Fruit fly (Drosophila melanogaster) whole organism, embryonic: Measurements from ENCODE around the gene CG15425.

Experiments used
- CG10366 ChIP-seq: fragments of 200-800 bp; sonication (Bioruptor generic); IDR thresholded peaks from 2 replicates; pipeline ENCODE4 v1.3.6; 2022; ENCODE audit warnings: missing biosample characterization, missing genetic modification characterization
- CG12659 ChIP-seq: fragments of 200-800 bp; sonication (Bioruptor generic); optimal IDR thresholded peaks from 3 replicates; lab custom pipeline; 2017; ENCODE audit warnings: mild to moderate bottlenecking, missing biosample characterization, missing genetic modification reagents, missing genetic modification characterization
- CG15479 ChIP-seq: fragments of 200-800 bp; sonication (Bioruptor generic); optimal IDR thresholded peaks from 3 replicates; lab custom pipeline; 2019; ENCODE audit warnings: missing biosample characterization, mild to moderate bottlenecking, missing genetic modification characterization, moderate library complexity
- CG16863 ChIP-seq: fragments of 200-800 bp; sonication (Bioruptor generic); optimal IDR thresholded peaks from 3 replicates; lab custom pipeline; 2016; ENCODE audit warnings: missing biosample characterization, missing genetic modification characterization
- CG32532 ChIP-seq: fragments of 200-800 bp; sonication (Bioruptor generic); IDR thresholded peaks from 2 replicates; pipeline ENCODE4 v1.3.6; 2022; ENCODE audit warnings: missing biosample characterization, missing genetic modification characterization
- CG5245 ChIP-seq: fragments of 200-800 bp; sonication (Bioruptor generic); optimal IDR thresholded peaks from 3 replicates; lab custom pipeline; 2016; ENCODE audit warnings: missing biosample characterization, missing genetic modification characterization
- CG6683 ChIP-seq: fragments of 200-800 bp; sonication (Bioruptor generic); optimal IDR thresholded peaks from 2 replicates; lab custom pipeline; 2017; ENCODE audit warnings: missing biosample characterization, mild to moderate bottlenecking, missing genetic modification characterization, missing genetic modification reagents
- CrebB ChIP-seq: fragments of 200-800 bp; sonication (Bioruptor generic); optimal IDR thresholded peaks from 3 replicates; lab custom pipeline; 2018; ENCODE audit warnings: missing biosample characterization, mild to moderate bottlenecking, missing genetic modification characterization
- D19B ChIP-seq: fragments of 200-800 bp; sonication (Bioruptor generic); optimal IDR thresholded peaks from 2 replicates; lab custom pipeline; 2017; ENCODE audit warnings: missing biosample characterization, mild to moderate bottlenecking, missing genetic modification characterization
- Ets65A ChIP-seq: fragments of 200-800 bp; sonication (Bioruptor generic); peaks from one replicate; lab custom pipeline; 2016; ENCODE audit warnings: missing biosample characterization, missing genetic modification characterization
- Mad ChIP-seq: fragments of 200-800 bp; sonication (Bioruptor generic); optimal IDR thresholded peaks from 2 replicates; lab custom pipeline; 2016; ENCODE audit warnings: missing biosample characterization, missing genetic modification characterization
- Med ChIP-seq: fragments of 200-800 bp; sonication (Bioruptor generic); peaks from one replicate; lab custom pipeline; 2016; ENCODE audit warnings: missing biosample characterization, missing genetic modification characterization, mild to moderate bottlenecking, inconsistent platforms, moderate library complexity
- abd-A ChIP-seq: fragments of 200-800 bp; sonication (Bioruptor generic); optimal IDR thresholded peaks from 3 replicates; lab custom pipeline; 2019; ENCODE audit warnings: missing biosample characterization, mild to moderate bottlenecking, missing genetic modification characterization, moderate library complexity
- bsh ChIP-seq, 2 experiments: fragments of 200-800 bp; sonication (Bioruptor generic); optimal IDR thresholded peaks; 2 replicates each; lab custom pipeline; 2017 to 2018; ENCODE audit warnings: mild to moderate bottlenecking in 2 of 2, missing biosample characterization in 2 of 2, missing genetic modification characterization in 2 of 2, moderate library complexity in 1 of 2
- crp ChIP-seq, 2 experiments: fragments of 200-800 bp; sonication (Bioruptor generic); optimal IDR thresholded peaks; 2 replicates in 1 of 2; 3 replicates in 1 of 2; lab custom pipeline; 2017; ENCODE audit warnings: missing biosample characterization in 2 of 2, missing genetic modification characterization in 2 of 2, mild to moderate bottlenecking in 1 of 2, moderate library complexity in 1 of 2
- dmrt11E ChIP-seq: fragments of 200-800 bp; sonication (Bioruptor generic); optimal IDR thresholded peaks from 3 replicates; lab custom pipeline; 2018; ENCODE audit warnings: missing biosample characterization, mild to moderate bottlenecking, missing genetic modification characterization, moderate library complexity
- oc ChIP-seq: fragments of 200-800 bp; sonication (Bioruptor generic); optimal IDR thresholded peaks from 2 replicates; lab custom pipeline; 2018; ENCODE audit warnings: missing biosample characterization, mild to moderate bottlenecking, missing genetic modification characterization, moderate library complexity
- rib ChIP-seq: fragments of 200-800 bp; sonication (Bioruptor generic); IDR thresholded peaks from 2 replicates; pipeline ENCODE4 v1.3.6; 2022; ENCODE audit warnings: missing biosample characterization, missing genetic modification characterization
- twi ChIP-seq: fragments of 200-800 bp; optimal IDR thresholded peaks from 2 replicates; lab custom pipeline; 2019; ENCODE audit warnings: missing biosample characterization, mild to moderate bottlenecking, missing genetic modification characterization, moderate library complexity
- z ChIP-seq: fragments of 200-800 bp; sonication (Bioruptor generic); IDR thresholded peaks from 3 replicates; pipeline ENCODE4 v1.3.6; 2022; ENCODE audit warnings: missing biosample characterization, missing genetic modification characterization

CG15425 gene

dm6 chr2L:4292560-4292959 is 35.2 kb downstream of the CG15425 start (continued):
- peak; percentile 15 for TF ChIP-seq CG5245 (GFP tag; lab: Kevin White, UChicago)
- TF ChIP-seq abd-A (tag; lab: Kevin White, UChicago), result no peak
- TF ChIP-seq z (GFP tag; lab: Robert Waterston, UW), result no peak
- no peak for TF ChIP-seq CG6683 (GFP tag; lab: Kevin White, UChicago)
- no peak for TF ChIP-seq Mad (GFP tag; lab: Kevin White, UChicago)
- TF ChIP-seq CG12659, result no peak
- no peak for TF ChIP-seq rib (GFP tag; lab: Robert Waterston, UW)

dm6 chr2L:4295653-4296052 is 38.3 kb downstream of the CG15425 start:
- TF ChIP-seq Ets65A (GFP tag; lab: Kevin White, UChicago) (peak; percentile 50), twi (tag; lab: Kevin White, UChicago) (no peak), crp (GFP tag; optimal IDR thresholded peaks at IDR 0.05; lab: Kevin White, UChicago) (no peak), oc (tag; lab: Kevin White, UChicago) (peak; percentile 93)

dm6 chr2L:4296887-4297286 is 39.5 kb downstream of the CG15425 start:
- TF ChIP-seq CG10366 (GFP tag; lab: Robert Waterston, UW) (no peak), CrebB (tag; lab: Kevin White, UChicago) (no peak), CG32532 (GFP tag; lab: Robert Waterston, UW) (0 out of 2 replicates have a peak, but pooled peaks have one; percentile 8), CG15479 (GFP tag; lab: Kevin White, UChicago) (no peak), Med (GFP tag; lab: Kevin White, UChicago) (peak; percentile 10), CG16863 (GFP tag; lab: Kevin White, UChicago) (no peak), dmrt11E (tag; lab: Kevin White, UChicago) (no peak), D19B (GFP tag; lab: Kevin White, UChicago) (no peak), bsh (GFP tag; optimal IDR thresholded peaks at IDR 0.05; lab: Kevin White, UChicago) (peak in 1 of 2 experiments; percentile 36)
